Fruit fly (Drosophila melanogaster) whole organism, embryonic: ENCODE data around the gene CG11898.
A peak's percentile ranks its signal among the peaks of the same experiment; 100 is the strongest.

Source experiments
- Ada2b ChIP-seq: fragments of 200-800 bp; sonication (Bioruptor generic); IDR thresholded peaks from 2 replicates; pipeline ENCODE4 v1.3.6; 2022; ENCODE audit warnings: missing biosample characterization, missing genetic modification characterization
- Bteb2 ChIP-seq: fragments of 200-800 bp; sonication (Bioruptor generic); optimal IDR thresholded peaks from 2 replicates; lab custom pipeline; 2016; ENCODE audit warnings: missing biosample characterization, missing genetic modification characterization
- CG10654 ChIP-seq: fragments of 200-800 bp; sonication (Bioruptor generic); optimal IDR thresholded peaks from 2 replicates; lab custom pipeline; 2016; ENCODE audit warnings: missing biosample characterization, missing genetic modification characterization
- CG12391 ChIP-seq: fragments of 200-800 bp; sonication (Bioruptor generic); optimal IDR thresholded peaks from 3 replicates; lab custom pipeline; 2018; ENCODE audit warnings: missing biosample characterization, mild to moderate bottlenecking, missing genetic modification characterization, moderate library complexity
- CG15601 ChIP-seq: fragments of 200-800 bp; sonication (Bioruptor generic); optimal IDR thresholded peaks from 3 replicates; lab custom pipeline; 2019; ENCODE audit warnings: missing biosample characterization, mild to moderate bottlenecking, missing genetic modification characterization, moderate library complexity
- CG1602 ChIP-seq: fragments of 200-800 bp; sonication (Bioruptor generic); optimal IDR thresholded peaks from 3 replicates; lab custom pipeline; 2016; ENCODE audit warnings: missing biosample characterization, missing genetic modification characterization
- CG17359 ChIP-seq: fragments of 200-800 bp; sonication (Bioruptor generic); optimal IDR thresholded peaks from 3 replicates; lab custom pipeline; 2018; ENCODE audit warnings: missing biosample characterization, mild to moderate bottlenecking, missing genetic modification characterization, moderate library complexity
- CG18262 ChIP-seq: fragments of 200-800 bp; optimal IDR thresholded peaks from 3 replicates; lab custom pipeline; 2019; ENCODE audit warnings: missing biosample characterization, mild to moderate bottlenecking, missing genetic modification characterization, moderate library complexity
- CG3163 ChIP-seq: fragments of 200-800 bp; sonication (Bioruptor generic); optimal IDR thresholded peaks from 3 replicates; lab custom pipeline; 2016; ENCODE audit warnings: missing biosample characterization, missing genetic modification characterization
- CG33213 ChIP-seq: fragments of 200-800 bp; sonication (Bioruptor generic); optimal IDR thresholded peaks from 3 replicates; lab custom pipeline; 2016; ENCODE audit warnings: missing biosample characterization, missing genetic modification characterization
- CG4360 ChIP-seq: fragments of 200-800 bp; sonication (Bioruptor generic); IDR thresholded peaks from 2 replicates; pipeline ENCODE4 v1.3.6; 2022; ENCODE audit warnings: missing biosample characterization, missing genetic modification characterization
- CG6272 ChIP-seq: fragments of 200-800 bp; sonication (Bioruptor generic); IDR thresholded peaks from 2 replicates; pipeline ENCODE4 v1.3.6; 2022; ENCODE audit warnings: missing biosample characterization, missing genetic modification characterization
- CG7357 ChIP-seq: fragments of 200-800 bp; sonication (Bioruptor generic); IDR thresholded peaks from 3 replicates; pipeline ENCODE4 v1.3.6; 2022; ENCODE audit warnings: missing biosample characterization, missing genetic modification characterization
- CG7556 ChIP-seq: fragments of 200-800 bp; sonication (Bioruptor generic); optimal IDR thresholded peaks from 2 replicates; lab custom pipeline; 2017; ENCODE audit warnings: missing biosample characterization, mild to moderate bottlenecking, missing genetic modification characterization
- CG7839 ChIP-seq: fragments of 200-800 bp; sonication (Bioruptor generic); optimal IDR thresholded peaks from 3 replicates; lab custom pipeline; 2018; ENCODE audit warnings: missing biosample characterization, mild to moderate bottlenecking, missing genetic modification characterization, moderate library complexity
- CG8290 ChIP-seq, 3 experiments: fragments of 200-800 bp; sonication (Bioruptor generic); optimal IDR thresholded peaks; 2 replicates each; lab custom pipeline; 2016 to 2019; ENCODE audit warnings: missing biosample characterization in 3 of 3, missing genetic modification characterization in 3 of 3, mild to moderate bottlenecking in 2 of 3, moderate library complexity in 1 of 3
- CG8388 ChIP-seq: fragments of 200-800 bp; sonication (Bioruptor generic); optimal IDR thresholded peaks from 2 replicates; lab custom pipeline; 2019; ENCODE audit warnings: missing biosample characterization, mild to moderate bottlenecking, missing genetic modification characterization, moderate library complexity
- CG9215 ChIP-seq: fragments of 200-800 bp; sonication (Bioruptor generic); IDR thresholded peaks from 2 replicates; pipeline ENCODE4 v1.3.6; 2022; ENCODE audit warnings: missing biosample characterization, missing genetic modification characterization
- CG9797 ChIP-seq: fragments of 200-800 bp; sonication (Bioruptor generic); optimal IDR thresholded peaks from 3 replicates; lab custom pipeline; 2018; ENCODE audit warnings: missing biosample characterization, mild to moderate bottlenecking, missing genetic modification characterization
- Dbx ChIP-seq: fragments of 200-800 bp; sonication (Bioruptor generic); IDR thresholded peaks from 3 replicates; pipeline ENCODE4 v1.3.6; 2022; ENCODE audit warnings: missing biosample characterization, missing genetic modification characterization
- Doc2 ChIP-seq: fragments of 200-800 bp; sonication (Bioruptor generic); IDR thresholded peaks from 2 replicates; pipeline ENCODE4 v1.3.6; 2022; ENCODE audit warnings: missing biosample characterization, missing genetic modification characterization
- Doc3 ChIP-seq: fragments of 200-800 bp; sonication (Bioruptor generic); IDR thresholded peaks from 3 replicates; pipeline ENCODE4 v1.3.6; 2022; ENCODE audit warnings: missing biosample characterization, missing genetic modification characterization; ENCODE audit not compliant: partially characterized antibody
- HHEX ChIP-seq: fragments of 200-800 bp; sonication (Bioruptor generic); optimal IDR thresholded peaks from 3 replicates; lab custom pipeline; 2017; ENCODE audit warnings: missing biosample characterization, mild to moderate bottlenecking, missing genetic modification characterization, missing genetic modification reagents
- HLH54F ChIP-seq: fragments of 200-800 bp; sonication (Bioruptor generic); optimal IDR thresholded peaks from 3 replicates; lab custom pipeline; 2016; ENCODE audit warnings: missing biosample characterization, missing genetic modification characterization
- Hr3 ChIP-seq: fragments of 200-800 bp; sonication (Bioruptor generic); optimal IDR thresholded peaks from 3 replicates; lab custom pipeline; 2016; ENCODE audit warnings: missing biosample characterization, missing genetic modification characterization
- MTF-1 ChIP-seq: fragments of 200-800 bp; sonication (Bioruptor generic); optimal IDR thresholded peaks from 2 replicates; lab custom pipeline; 2018; ENCODE audit warnings: missing biosample characterization, mild to moderate bottlenecking, missing genetic modification characterization, borderline replicate concordance
- Nf-YC ChIP-seq: fragments of 200-800 bp; optimal IDR thresholded peaks from 3 replicates; lab custom pipeline; 2019; ENCODE audit warnings: missing biosample characterization, mild to moderate bottlenecking, missing genetic modification characterization, moderate library complexity
- NfI ChIP-seq: fragments of 200-800 bp; sonication (Bioruptor generic); optimal IDR thresholded peaks from 3 replicates; lab custom pipeline; 2018; ENCODE audit warnings: missing biosample characterization, mild to moderate bottlenecking, missing genetic modification characterization, moderate library complexity
- Poxn ChIP-seq: fragments of 200-800 bp; sonication (Bioruptor generic); IDR thresholded peaks from 2 replicates; pipeline ENCODE4 v1.3.6; 2022; ENCODE audit warnings: missing biosample characterization, missing genetic modification characterization
- Spps ChIP-seq: fragments of 200-800 bp; sonication (Bioruptor generic); optimal IDR thresholded peaks from 2 replicates; lab custom pipeline; 2018; ENCODE audit warnings: missing biosample characterization, mild to moderate bottlenecking, missing genetic modification characterization
- bsh ChIP-seq, 2 experiments: fragments of 200-800 bp; sonication (Bioruptor generic); optimal IDR thresholded peaks; 2 replicates each; lab custom pipeline; 2017 to 2018; ENCODE audit warnings: mild to moderate bottlenecking in 2 of 2, missing biosample characterization in 2 of 2, missing genetic modification characterization in 2 of 2, moderate library complexity in 1 of 2
- crol ChIP-seq: fragments of 200-800 bp; sonication (Bioruptor generic); IDR thresholded peaks from 2 replicates; pipeline ENCODE4 v1.3.6; 2022; ENCODE audit warnings: missing biosample characterization, missing genetic modification characterization
- disco-r ChIP-seq: fragments of 200-800 bp; sonication (Bioruptor generic); optimal IDR thresholded peaks from 2 replicates; lab custom pipeline; 2016; ENCODE audit warnings: missing biosample characterization, missing genetic modification characterization
- en ChIP-seq: fragments of 200-800 bp; sonication (Bioruptor generic); optimal IDR thresholded peaks from 2 replicates; lab custom pipeline; 2016; ENCODE audit warnings: missing biosample characterization, missing genetic modification characterization
- gcm ChIP-seq: fragments of 200-800 bp; sonication (Bioruptor generic); optimal IDR thresholded peaks from 2 replicates; lab custom pipeline; 2019; ENCODE audit warnings: missing biosample characterization, mild to moderate bottlenecking, missing genetic modification characterization, moderate library complexity
- gem ChIP-seq: fragments of 200-800 bp; sonication (Bioruptor generic); optimal IDR thresholded peaks from 2 replicates; lab custom pipeline; 2019; ENCODE audit warnings: missing biosample characterization, mild to moderate bottlenecking, missing genetic modification characterization, moderate library complexity
- gsb-n ChIP-seq: fragments of 200-800 bp; sonication (Bioruptor generic); optimal IDR thresholded peaks from 3 replicates; lab custom pipeline; 2018; ENCODE audit warnings: missing biosample characterization, mild to moderate bottlenecking, missing genetic modification characterization
- ind ChIP-seq: fragments of 200-800 bp; sonication (Bioruptor generic); optimal IDR thresholded peaks from 3 replicates; lab custom pipeline; 2016; ENCODE audit warnings: missing biosample characterization, missing genetic modification characterization
- lilli ChIP-seq: fragments of 200-800 bp; sonication (Bioruptor generic); optimal IDR thresholded peaks from 3 replicates; lab custom pipeline; 2016; ENCODE audit warnings: missing biosample characterization, missing genetic modification characterization
- lov ChIP-seq, 2 experiments: fragments of 200-800 bp in 1 of 2; fragments of >200 bp in 1 of 2; sonication (Bioruptor generic) in 1 of 2; IDR thresholded peaks in 1 of 2; optimal IDR thresholded peaks in 1 of 2; 2 replicates in 1 of 2; 3 replicates in 1 of 2; pipeline versions ENCODE4 v1.3.6 to Lab custom; 2017 to 2022; ENCODE audit warnings: missing biosample characterization in 1 of 2, missing genetic modification characterization in 1 of 2
- nerfin-1 ChIP-seq: fragments of 200-800 bp; sonication (Bioruptor generic); optimal IDR thresholded peaks from 3 replicates; lab custom pipeline; 2019; ENCODE audit warnings: missing biosample characterization, mild to moderate bottlenecking, missing genetic modification characterization, moderate library complexity
- odd ChIP-seq: fragments of 200-800 bp; sonication (Bioruptor generic); optimal IDR thresholded peaks from 2 replicates; lab custom pipeline; 2017; ENCODE audit warnings: missing biosample characterization, mild to moderate bottlenecking, missing genetic modification characterization
- phol ChIP-seq: fragments of 200-800 bp; sonication (Bioruptor generic); optimal IDR thresholded peaks from 3 replicates; lab custom pipeline; 2018; ENCODE audit warnings: missing biosample characterization, mild to moderate bottlenecking, missing genetic modification characterization, moderate library complexity
- schlank ChIP-seq: fragments of 200-800 bp; sonication (Bioruptor generic); optimal IDR thresholded peaks from 2 replicates; lab custom pipeline; 2018; ENCODE audit warnings: missing biosample characterization, mild to moderate bottlenecking, missing genetic modification characterization
- sisA ChIP-seq: fragments of 200-800 bp; sonication (Bioruptor generic); IDR thresholded peaks from 2 replicates; pipeline ENCODE4 v1.3.6; 2022; ENCODE audit warnings: missing biosample characterization, missing genetic modification characterization
- slbo ChIP-seq: fragments of 200-800 bp; sonication (Bioruptor generic); IDR thresholded peaks from 2 replicates; pipeline ENCODE4 v1.3.6; 2022; ENCODE audit warnings: missing biosample characterization, missing genetic modification characterization
- sug ChIP-seq: fragments of 200-800 bp; optimal IDR thresholded peaks from 2 replicates; lab custom pipeline; 2019; ENCODE audit warnings: missing biosample characterization, mild to moderate bottlenecking, missing genetic modification characterization, moderate library complexity
- tap ChIP-seq: fragments of 200-800 bp; optimal IDR thresholded peaks from 3 replicates; lab custom pipeline; 2019; ENCODE audit warnings: missing biosample characterization, mild to moderate bottlenecking, missing genetic modification characterization, moderate library complexity

Gene CG11898

dm6 chr3R:29207012-29207656 lies 41.7 kb downstream of the CG11898 start (continued):
- peak; percentile 79 for TF ChIP-seq gem
- peak; percentile 33 for TF ChIP-seq CG1602 (GFP tag; lab: Kevin White, UChicago)
- no peak for TF ChIP-seq Poxn (GFP tag; lab: Robert Waterston, UW)
- peak; percentile 38 for TF ChIP-seq sug (tag; lab: Kevin White, UChicago)
- no peak for TF ChIP-seq CG8290 (GFP tag; optimal IDR thresholded peaks at IDR 0.05; lab: Kevin White, UChicago)
- peak in 1 of 2 experiments; percentile 13 for TF ChIP-seq CG8290 (tag; optimal IDR thresholded peaks at IDR 0.05; lab: Kevin White, UChicago)
- TF ChIP-seq Nf-YC (tag; lab: Kevin White, UChicago): peak; percentile 39
- peak; percentile 70 for TF ChIP-seq ind (GFP tag; lab: Kevin White, UChicago)
- TF ChIP-seq en (GFP tag; lab: Kevin White, UChicago): no peak
- TF ChIP-seq Doc3 (GFP tag; lab: Robert Waterston, UW): no peak
- TF ChIP-seq schlank (tag; lab: Kevin White, UChicago): peak; percentile 5
- peak; percentile 39 for TF ChIP-seq CG18262
- peak; percentile 43; the same call in 1 of the 2 replicates for TF ChIP-seq CG9215 (GFP tag; lab: Robert Waterston, UW)
- TF ChIP-seq CG8388: peak; percentile 36
- TF ChIP-seq sisA (GFP tag; lab: Robert Waterston, UW): peak; percentile 67
- TF ChIP-seq CG7839 (tag; lab: Kevin White, UChicago): peak; percentile 70
- TF ChIP-seq Bteb2: no peak
- TF ChIP-seq CG15601: peak; percentile 35
- no peak for TF ChIP-seq Spps
- TF ChIP-seq NfI: peak; percentile 73
- peak; percentile 13 for TF ChIP-seq Hr3
- peak; percentile 44 for TF ChIP-seq crol
- TF ChIP-seq MTF-1 (GFP tag; lab: Kevin White, UChicago): peak; percentile 42
- TF ChIP-seq CG12391: peak; percentile 50
- TF ChIP-seq odd: peak; percentile 17
- no peak for TF ChIP-seq Doc2 (GFP tag; lab: Robert Waterston, UW)
- TF ChIP-seq lov (optimal IDR thresholded peaks at IDR 0.05; lab: Kevin White, UChicago): no peak
- TF ChIP-seq lov (GFP tag; IDR thresholded peaks at IDR 0.05; lab: Robert Waterston, UW): peak; percentile 64; the same call in 1 of the 3 replicates
- no peak for TF ChIP-seq HLH54F
- no peak for TF ChIP-seq CG9797 (GFP tag; lab: Kevin White, UChicago)
- peak; percentile 40; the same call in 1 of the 2 replicates for TF ChIP-seq CG6272
- TF ChIP-seq tap (tag; lab: Kevin White, UChicago): peak; percentile 56
- no peak for TF ChIP-seq gcm (GFP tag; lab: Kevin White, UChicago)
- TF ChIP-seq CG4360 (GFP tag; lab: Robert Waterston, UW): peak; percentile 65
- TF ChIP-seq CG7556 (GFP tag; lab: Kevin White, UChicago): peak; percentile 16
- TF ChIP-seq slbo (GFP tag; lab: Robert Waterston, UW): peak; percentile 80
- no peak for TF ChIP-seq CG33213 (GFP tag; lab: Kevin White, UChicago)
- peak; percentile 45 for TF ChIP-seq lilli (GFP tag; lab: Kevin White, UChicago)
- TF ChIP-seq phol (tag; lab: Kevin White, UChicago): peak; percentile 60
- TF ChIP-seq HHEX (GFP tag; lab: Kevin White, UChicago): peak; percentile 45
- no peak for TF ChIP-seq CG3163
- TF ChIP-seq gsb-n (tag; lab: Kevin White, UChicago): peak; percentile 42
- TF ChIP-seq CG10654 (GFP tag; lab: Kevin White, UChicago): peak; percentile 32
- no peak for TF ChIP-seq disco-r (GFP tag; lab: Kevin White, UChicago)
- peak; percentile 72 for TF ChIP-seq CG17359
- TF ChIP-seq CG7357 (GFP tag; lab: Robert Waterston, UW): peak; percentile 54
- peak; percentile 53; the same call in 1 of the 3 replicates for TF ChIP-seq Dbx (GFP tag; lab: Robert Waterston, UW)
- peak; percentile 61 for TF ChIP-seq Ada2b (GFP tag; lab: Robert Waterston, UW)
- no peak for TF ChIP-seq nerfin-1
- peak; percentile 60 to 87 for TF ChIP-seq bsh (GFP tag; optimal IDR thresholded peaks at IDR 0.05; lab: Kevin White, UChicago)
